Worm (Caenorhabditis elegans) whole organism, young adult: ENCODE data around the gene srh-123.

Source experiments
- B0019.2 ChIP-seq: fragments of 200-800 bp; sonication (Bioruptor generic); conservative IDR thresholded peaks from 2 replicates; pipeline ENCODE4 v1.3.6; 2022; ENCODE audit warnings: missing genetic modification reagents, missing genetic modification characterization, missing compliant biosample characterization
- B0261.1 ChIP-seq: sonication (generic microtip); optimal IDR thresholded peaks from 2 replicates; lab custom pipeline; 2016; ENCODE audit warnings: mild to moderate bottlenecking, missing genetic modification characterization, moderate library complexity, missing compliant biosample characterization
- B0336.3 ChIP-seq: fragments of 200-800 bp; sonication (Bioruptor generic); IDR thresholded peaks from 2 replicates; pipeline ENCODE4 v1.3.6; 2022; ENCODE audit warnings: missing genetic modification characterization, missing compliant biosample characterization
- D2030.7 ChIP-seq: fragments of 200-800 bp; sonication (Bioruptor generic); IDR thresholded peaks from 2 replicates; pipeline ENCODE4 v1.3.6; 2022; ENCODE audit warnings: missing genetic modification reagents, missing genetic modification characterization, missing compliant biosample characterization
- F22D6.2 ChIP-seq: sonication (generic microtip); optimal IDR thresholded peaks from 2 replicates; lab custom pipeline; 2016; ENCODE audit warnings: mild to moderate bottlenecking, missing genetic modification characterization, missing compliant biosample characterization
- F23B12.7 ChIP-seq: sonication (generic microtip); optimal IDR thresholded peaks from 2 replicates; lab custom pipeline; 2017; ENCODE audit warnings: missing genetic modification characterization, mild to moderate bottlenecking, missing compliant biosample characterization, antibody characterized with exemption, moderate library complexity; ENCODE audit not compliant: insufficient read depth
- F33H1.4 ChIP-seq: fragments of 200-800 bp; sonication (Bioruptor generic); IDR thresholded peaks from 2 replicates; pipeline ENCODE4 v1.3.6; 2022; ENCODE audit warnings: missing genetic modification reagents, missing genetic modification characterization, missing compliant biosample characterization
- F39B2.1 ChIP-seq: fragments of 200-800 bp; sonication (Bioruptor generic); IDR thresholded peaks from 2 replicates; pipeline ENCODE4 v1.3.6; 2022; ENCODE audit warnings: missing genetic modification reagents, missing genetic modification characterization, missing compliant biosample characterization
- K11D2.4 ChIP-seq: fragments of 200-800 bp; sonication (Bioruptor generic); IDR thresholded peaks from 2 replicates; pipeline ENCODE4 v1.3.6; 2022; ENCODE audit warnings: missing genetic modification reagents, missing genetic modification characterization, missing compliant biosample characterization
- Y56A3A.18 ChIP-seq: fragments of 200-800 bp; sonication (Bioruptor generic); IDR thresholded peaks from 2 replicates; pipeline ENCODE4 v1.3.6; 2022; ENCODE audit warnings: missing genetic modification reagents, missing genetic modification characterization, missing compliant biosample characterization
- Y95B8A.8 ChIP-seq: fragments of 200-800 bp; sonication (Bioruptor generic); IDR thresholded peaks from 2 replicates; pipeline ENCODE4 v1.3.6; 2022; ENCODE audit warnings: missing genetic modification reagents, missing genetic modification characterization, missing compliant biosample characterization
- akir-1 ChIP-seq: fragments of 200-800 bp; sonication (Bioruptor generic); optimal IDR thresholded peaks from 2 replicates; lab custom pipeline; 2018; ENCODE audit warnings: mild to moderate bottlenecking, missing genetic modification characterization, moderate library complexity, missing compliant biosample characterization
- aptf-2 ChIP-seq: fragments of 200-800 bp; sonication (Bioruptor generic); conservative IDR thresholded peaks from 2 replicates; pipeline ENCODE4 v1.3.6; 2022; ENCODE audit warnings: missing genetic modification reagents, missing genetic modification characterization, missing compliant biosample characterization
- athp-1 ChIP-seq: sonication (generic microtip); optimal IDR thresholded peaks from 2 replicates; lab custom pipeline; 2017; ENCODE audit warnings: mild to moderate bottlenecking, missing genetic modification characterization, missing compliant biosample characterization
- attf-5 ChIP-seq: fragments of 200-800 bp; sonication (Bioruptor generic); optimal IDR thresholded peaks from 2 replicates; lab custom pipeline; 2018; ENCODE audit warnings: mild to moderate bottlenecking, missing genetic modification characterization, missing compliant biosample characterization
- bed-2 ChIP-seq: fragments of 200-800 bp; sonication (Bioruptor generic); IDR thresholded peaks from 2 replicates; pipeline ENCODE4 v1.3.6; 2022; ENCODE audit warnings: missing genetic modification reagents, missing genetic modification characterization, missing compliant biosample characterization
- ccch-3 ChIP-seq: fragments of 200-800 bp; sonication (Bioruptor generic); optimal IDR thresholded peaks from 2 replicates; lab custom pipeline; 2018; ENCODE audit warnings: mild to moderate bottlenecking, missing genetic modification characterization, missing compliant biosample characterization
- dpl-1 ChIP-seq: fragments of 150-350 bp; optimal IDR thresholded peaks from 2 replicates; lab custom pipeline; 2014; ENCODE audit warnings: missing biosample characterization, missing genetic modification reagents, missing genetic modification characterization
- lin-54 ChIP-seq: fragments of 200-800 bp; sonication (Bioruptor generic); optimal IDR thresholded peaks from 2 replicates; lab custom pipeline; 2018; ENCODE audit warnings: mild to moderate bottlenecking, missing genetic modification characterization, missing compliant biosample characterization
- lir-1 ChIP-seq: fragments of 200-800 bp; sonication (Bioruptor generic); conservative IDR thresholded peaks from 2 replicates; pipeline ENCODE4 v1.3.6; 2022; ENCODE audit warnings: missing genetic modification reagents, missing genetic modification characterization, missing compliant biosample characterization
- madf-6 ChIP-seq: fragments of 200-800 bp; sonication (Bioruptor generic); IDR thresholded peaks from 2 replicates; pipeline ENCODE4 v1.3.6; 2022; ENCODE audit warnings: missing genetic modification reagents, missing genetic modification characterization, missing compliant biosample characterization
- nfya-2 ChIP-seq: fragments of 200-800 bp; sonication (Bioruptor generic); IDR thresholded peaks from 2 replicates; pipeline ENCODE4 v1.3.6; 2022; ENCODE audit warnings: missing genetic modification reagents, missing genetic modification characterization, missing compliant biosample characterization
- nhr-27 ChIP-seq: fragments of 200-800 bp; sonication (Bioruptor generic); optimal IDR thresholded peaks from 2 replicates; lab custom pipeline; 2018; ENCODE audit warnings: mild to moderate bottlenecking, missing genetic modification characterization, moderate library complexity, missing compliant biosample characterization
- pbrm-1 ChIP-seq: fragments of 200-800 bp; sonication (Bioruptor generic); IDR thresholded peaks from 2 replicates; pipeline ENCODE4 v1.3.6; 2022; ENCODE audit warnings: missing genetic modification reagents, missing genetic modification characterization, missing compliant biosample characterization
- pha-4 ChIP-seq: fragments of 150-350 bp; sonication (generic microtip); optimal IDR thresholded peaks from 2 replicates; lab custom pipeline; 2014; ENCODE audit warnings: missing biosample characterization, missing genetic modification reagents, missing genetic modification characterization
- rcor-1 ChIP-seq: fragments of 200-800 bp; sonication (Bioruptor generic); IDR thresholded peaks from 2 replicates; pipeline ENCODE4 v1.3.6; 2022; ENCODE audit warnings: missing genetic modification reagents, missing genetic modification characterization, missing compliant biosample characterization
- rpc-1 ChIP-seq, 2 experiments: fragments of 150-350 bp in 1 of 2; sonication (generic microtip) in 1 of 2; optimal IDR thresholded peaks; 2 replicates each; lab custom pipeline; 2014 to 2018; ENCODE audit warnings: missing biosample characterization in 1 of 2, missing genetic modification characterization in 1 of 2, missing genetic modification reagents in 1 of 2, missing genotype in 1 of 2
- tlf-1 ChIP-seq: fragments of 200-800 bp; sonication (Bioruptor generic); optimal IDR thresholded peaks from 2 replicates; lab custom pipeline; 2018; ENCODE audit warnings: mild to moderate bottlenecking, missing genetic modification characterization, missing compliant biosample characterization
- unc-62 ChIP-seq: fragments of 150-350 bp; optimal IDR thresholded peaks from 2 replicates; lab custom pipeline; 2014; ENCODE audit warnings: missing biosample characterization, missing genetic modification reagents, missing genetic modification characterization
- xnd-1 ChIP-seq: sonication (generic microtip); optimal IDR thresholded peaks from 2 replicates; lab custom pipeline; 2016; ENCODE audit warnings: missing genotype, missing genetic modification reagents, missing genetic modification characterization, missing compliant biosample characterization
- ztf-6 ChIP-seq: fragments of 200-800 bp; sonication (Bioruptor generic); IDR thresholded peaks from 2 replicates; pipeline ENCODE4 v1.3.6; 2022; ENCODE audit warnings: missing genetic modification reagents, missing genetic modification characterization, missing compliant biosample characterization

srh-123 gene

ce11 chrV:17471564-17471963, 2.2 kb upstream of the srh-123 start, which contains the start of gene srh-235:
srh-235 (minus strand) TSS chrV:17471664.
- TF ChIP-seq tlf-1 (GFP tag; lab: Kevin White, UChicago), result no peak
- no peak for TF ChIP-seq rcor-1 (GFP tag; lab: Robert Waterston, UW)
- no peak for TF ChIP-seq Y95B8A.8 (GFP tag; lab: Robert Waterston, UW)
- TF ChIP-seq rpc-1 (optimal IDR thresholded peaks at IDR 0.05; lab: Kevin White, UChicago), result no peak
- TF ChIP-seq rpc-1 (tag; optimal IDR thresholded peaks at IDR 0.05; lab: Kevin White, UChicago), result no peak
- no peak for TF ChIP-seq akir-1 (GFP tag; lab: Kevin White, UChicago)
- TF ChIP-seq, all 124 proteins: peak for 0

ce11 chrV:17476490-17476889, 2.7 kb downstream of the srh-123 start, which contains the start of gene srbc-61:
srbc-61 (plus strand) TSS chrV:17476790.
- TF ChIP-seq K11D2.4 (GFP tag; lab: Robert Waterston, UW), result no peak
- TF ChIP-seq lin-54, result no peak
- no peak for TF ChIP-seq B0019.2 (GFP tag; lab: Robert Waterston, UW)
- no peak for TF ChIP-seq athp-1
- no peak for TF ChIP-seq aptf-2 (GFP tag; lab: Robert Waterston, UW)
- no peak for TF ChIP-seq bed-2 (GFP tag; lab: Robert Waterston, UW)
- TF ChIP-seq B0336.3 (GFP tag; lab: Robert Waterston, UW), result no peak
- TF ChIP-seq B0261.1, result no peak
- no peak for TF ChIP-seq lir-1 (GFP tag; lab: Robert Waterston, UW)
- no peak for TF ChIP-seq pbrm-1
- no peak for TF ChIP-seq akir-1 (GFP tag; lab: Kevin White, UChicago)
- TF ChIP-seq ccch-3 (GFP tag; lab: Kevin White, UChicago), result no peak
- no peak for TF ChIP-seq F23B12.7 (tag; lab: Kevin White, UChicago)

ce11 chrV:17485078-17485477, 11.3 kb downstream of the srh-123 start, which contains the start of gene srh-111:
srh-111 (minus strand) TSS chrV:17485178.
- no peak for TF ChIP-seq nhr-27 (tag; lab: Kevin White, UChicago)
- TF ChIP-seq F22D6.2 (tag; lab: Kevin White, UChicago), result no peak

- TF ChIP-seq attf-5 (GFP tag; lab: Kevin White, UChicago), result no peak
- no peak for TF ChIP-seq ztf-6 (GFP tag; lab: Robert Waterston, UW)
- TF ChIP-seq pha-4 (tag; lab: Kevin White, UChicago), result no peak
- TF ChIP-seq xnd-1, result no peak
- no peak for TF ChIP-seq madf-6 (GFP tag; lab: Robert Waterston, UW)
- no peak for TF ChIP-seq unc-62 (GFP tag; lab: Kevin White, UChicago)
- no peak for TF ChIP-seq F33H1.4 (GFP tag; lab: Robert Waterston, UW)
- no peak for TF ChIP-seq F23B12.7 (tag; lab: Kevin White, UChicago)
- TF ChIP-seq akir-1 (GFP tag; lab: Kevin White, UChicago), result no peak
- TF ChIP-seq F39B2.1 (GFP tag; lab: Robert Waterston, UW), result no peak
- no peak for TF ChIP-seq Y95B8A.8 (GFP tag; lab: Robert Waterston, UW)
Observed at ce11 chrV:17486034-17486433, 12.2 kb downstream of the srh-123 start, which contains the start of gene scl-24. scl-24 (plus strand) TSS chrV:17486334.

- TF ChIP-seq Y56A3A.18 (GFP tag; lab: Robert Waterston, UW) (no peak), dpl-1 (no peak), D2030.7 (GFP tag; lab: Robert Waterston, UW) (no peak), nfya-2 (GFP tag; lab: Robert Waterston, UW) (no peak)
Observed at ce11 chrV:17493732-17494131, 19.9 kb downstream of the srh-123 start, which contains the start of gene fbxa-102. fbxa-102 (minus strand) TSS chrV:17493832.
